Fruit fly (Drosophila melanogaster) whole organism, adult: Measurements from ENCODE around the gene CG10591.
A peak's percentile ranks its signal among the peaks of the same experiment; 100 is the strongest.

Experiments used
- CG14711 ChIP-seq: fragments of 200-800 bp; sonication (Bioruptor generic); optimal IDR thresholded peaks from 2 replicates; lab custom pipeline; 2018; ENCODE audit warnings: missing biosample characterization, mild to moderate bottlenecking, missing genetic modification characterization, moderate library complexity
- CG33017 ChIP-seq: fragments of 200-800 bp; sonication (Bioruptor generic); optimal IDR thresholded peaks from 2 replicates; lab custom pipeline; 2018; ENCODE audit warnings: missing biosample characterization, mild to moderate bottlenecking, missing genetic modification characterization, moderate library complexity
- Mnt ChIP-seq: fragments of 200-800 bp; sonication (Bioruptor generic); optimal IDR thresholded peaks from 2 replicates; lab custom pipeline; 2016; ENCODE audit warnings: missing biosample characterization, mild to moderate bottlenecking, missing genetic modification characterization
- bab1 ChIP-seq: fragments of 200-800 bp; sonication (Bioruptor generic); optimal IDR thresholded peaks from 3 replicates; lab custom pipeline; 2019; ENCODE audit warnings: missing biosample characterization, mild to moderate bottlenecking, missing genetic modification characterization, moderate library complexity
- cic ChIP-seq: fragments of 200-800 bp; sonication (Bioruptor generic); optimal IDR thresholded peaks from 2 replicates; lab custom pipeline; 2017; ENCODE audit warnings: missing biosample characterization, mild to moderate bottlenecking, missing genetic modification characterization, moderate library complexity
- cnc ChIP-seq, 2 experiments: fragments of >200 bp; optimal IDR thresholded peaks; 2 replicates each; lab custom pipeline; 2017
- kay ChIP-seq: fragments of 200-800 bp; sonication (Bioruptor generic); peaks from one replicate; lab custom pipeline; 2016; ENCODE audit warnings: missing biosample characterization, missing genetic modification characterization, borderline replicate concordance

DNA sequence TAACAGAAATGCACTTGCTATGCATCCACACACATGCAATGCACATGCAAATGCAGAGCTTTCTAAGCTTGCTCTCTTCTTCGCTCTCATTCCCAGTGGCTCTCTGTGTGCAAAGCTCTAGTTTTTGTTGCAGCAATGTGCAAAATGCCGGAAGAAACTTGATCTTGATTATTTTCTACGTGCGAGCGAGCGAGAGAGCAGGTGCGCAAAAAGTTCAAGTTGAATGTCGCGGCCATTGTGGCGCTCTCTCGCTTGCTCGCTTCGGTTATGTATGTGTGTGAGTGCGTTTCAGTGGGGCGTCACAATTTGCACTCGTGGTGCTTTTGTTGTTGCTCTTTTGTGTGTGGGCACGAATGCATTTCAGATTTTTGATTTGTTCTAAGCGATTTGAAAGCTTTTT lies 11.1 kb upstream of the CG10591 start:
- TF ChIP-seq cnc (optimal IDR thresholded peaks at IDR 0.05; lab: Kevin White, UChicago) (no peak), CG33017 (peak; percentile 0), CG14711 (tag; lab: Kevin White, UChicago) (no peak), cic (GFP tag; lab: Kevin White, UChicago) (peak; percentile 71), Mnt (GFP tag; lab: Kevin White, UChicago) (peak; percentile 53), bab1 (peak; percentile 14), kay (GFP tag; lab: Kevin White, UChicago) (no peak)
